Worm (Caenorhabditis elegans) whole organism, young adult: ENCODE results near the gene F58E1.13.

Source experiments
- B0261.1 ChIP-seq: sonication (generic microtip); optimal IDR thresholded peaks from 2 replicates; lab custom pipeline; 2016; ENCODE audit warnings: mild to moderate bottlenecking, missing genetic modification characterization, moderate library complexity, missing compliant biosample characterization
- B0336.3 ChIP-seq: fragments of 200-800 bp; sonication (Bioruptor generic); IDR thresholded peaks from 2 replicates; pipeline ENCODE4 v1.3.6; 2022; ENCODE audit warnings: missing genetic modification characterization, missing compliant biosample characterization
- F23B12.7 ChIP-seq: sonication (generic microtip); optimal IDR thresholded peaks from 2 replicates; lab custom pipeline; 2017; ENCODE audit warnings: missing genetic modification characterization, mild to moderate bottlenecking, missing compliant biosample characterization, antibody characterized with exemption, moderate library complexity; ENCODE audit not compliant: insufficient read depth
- F49E8.2 ChIP-seq: sonication (generic microtip); optimal IDR thresholded peaks from 3 replicates; lab custom pipeline; 2017; ENCODE audit warnings: missing genetic modification characterization, mild to moderate bottlenecking, missing compliant biosample characterization, antibody characterized with exemption, moderate library complexity; ENCODE audit not compliant: insufficient read depth
- T26A5.8 ChIP-seq: sonication (generic microtip); optimal IDR thresholded peaks from 2 replicates; lab custom pipeline; 2016; ENCODE audit warnings: missing genetic modification characterization, missing compliant biosample characterization
- Y53F4B.3 ChIP-seq: fragments of 200-800 bp; sonication (Bioruptor generic); IDR thresholded peaks from 2 replicates; pipeline ENCODE4 v1.3.6; 2022; ENCODE audit warnings: missing genetic modification reagents, missing genetic modification characterization, missing compliant biosample characterization
- aptf-2 ChIP-seq: fragments of 200-800 bp; sonication (Bioruptor generic); conservative IDR thresholded peaks from 2 replicates; pipeline ENCODE4 v1.3.6; 2022; ENCODE audit warnings: missing genetic modification reagents, missing genetic modification characterization, missing compliant biosample characterization
- aptf-3 ChIP-seq: fragments of 200-800 bp; sonication (Bioruptor generic); IDR thresholded peaks from 2 replicates; pipeline ENCODE4 v1.3.6; 2022; ENCODE audit warnings: missing genetic modification characterization, missing compliant biosample characterization
- athp-1 ChIP-seq: sonication (generic microtip); optimal IDR thresholded peaks from 2 replicates; lab custom pipeline; 2017; ENCODE audit warnings: mild to moderate bottlenecking, missing genetic modification characterization, missing compliant biosample characterization
- attf-3 ChIP-seq: fragments of 200-800 bp; sonication (Bioruptor generic); conservative IDR thresholded peaks from 2 replicates; pipeline ENCODE4 v1.3.6; 2022; ENCODE audit warnings: missing genetic modification reagents, missing genetic modification characterization, missing compliant biosample characterization
- attf-5 ChIP-seq: fragments of 200-800 bp; sonication (Bioruptor generic); optimal IDR thresholded peaks from 2 replicates; lab custom pipeline; 2018; ENCODE audit warnings: mild to moderate bottlenecking, missing genetic modification characterization, missing compliant biosample characterization
- bed-1 ChIP-seq: fragments of 200-800 bp; sonication (Bioruptor generic); IDR thresholded peaks from 2 replicates; pipeline ENCODE4 v1.3.6; 2022; ENCODE audit warnings: missing genetic modification reagents, missing genetic modification characterization, missing compliant biosample characterization
- bed-2 ChIP-seq: fragments of 200-800 bp; sonication (Bioruptor generic); IDR thresholded peaks from 2 replicates; pipeline ENCODE4 v1.3.6; 2022; ENCODE audit warnings: missing genetic modification reagents, missing genetic modification characterization, missing compliant biosample characterization
- cebp-2 ChIP-seq: fragments of 200-800 bp; sonication (Bioruptor generic); IDR thresholded peaks from 2 replicates; pipeline ENCODE4 v1.3.6; 2022; ENCODE audit warnings: missing genetic modification characterization, missing compliant biosample characterization
- ceh-100 ChIP-seq: fragments of 200-800 bp; sonication (Bioruptor generic); IDR thresholded peaks from 2 replicates; pipeline ENCODE4 v1.3.6; 2022; ENCODE audit warnings: missing genetic modification reagents, missing genetic modification characterization, missing compliant biosample characterization
- ceh-27 ChIP-seq: fragments of 200-800 bp; sonication (Bioruptor generic); optimal IDR thresholded peaks from 2 replicates; lab custom pipeline; 2018; ENCODE audit warnings: mild to moderate bottlenecking, missing genetic modification characterization, moderate library complexity, missing compliant biosample characterization
- ceh-91 ChIP-seq: fragments of 200-800 bp; sonication (Bioruptor generic); IDR thresholded peaks from 2 replicates; pipeline ENCODE4 v1.3.6; 2022; ENCODE audit warnings: missing genetic modification reagents, missing genetic modification characterization, missing compliant biosample characterization
- dox-1 ChIP-seq: fragments of 200-800 bp; sonication (Bioruptor generic); IDR thresholded peaks from 2 replicates; pipeline ENCODE4 v1.3.6; 2022; ENCODE audit warnings: missing genetic modification reagents, missing genetic modification characterization, missing compliant biosample characterization
- dpff-1 ChIP-seq: sonication (generic microtip); optimal IDR thresholded peaks from 2 replicates; lab custom pipeline; 2017; ENCODE audit warnings: mild to moderate bottlenecking, missing genetic modification characterization, missing compliant biosample characterization
- ekl-4 ChIP-seq: fragments of 200-800 bp; sonication (Bioruptor generic); IDR thresholded peaks from 2 replicates; pipeline ENCODE4 v1.3.6; 2022; ENCODE audit warnings: missing genetic modification reagents, missing genetic modification characterization, missing compliant biosample characterization
- gei-17 ChIP-seq: fragments of 200-800 bp; sonication (Bioruptor generic); optimal IDR thresholded peaks from 2 replicates; lab custom pipeline; 2018; ENCODE audit warnings: mild to moderate bottlenecking, missing genetic modification characterization, missing compliant biosample characterization
- him-1 ChIP-seq: sonication (generic microtip); optimal IDR thresholded peaks from 2 replicates; lab custom pipeline; 2016; ENCODE audit warnings: missing genotype, missing genetic modification reagents, missing genetic modification characterization, missing compliant biosample characterization
- hmg-1.2 ChIP-seq: fragments of 200-800 bp; sonication (Bioruptor generic); IDR thresholded peaks from 2 replicates; pipeline ENCODE4 v1.3.6; 2022; ENCODE audit warnings: missing genetic modification reagents, missing genetic modification characterization, missing compliant biosample characterization
- hrde-1 ChIP-seq: sonication (generic microtip); optimal IDR thresholded peaks from 2 replicates; lab custom pipeline; 2016; ENCODE audit warnings: missing genetic modification characterization, mild to moderate bottlenecking, missing compliant biosample characterization, moderate library complexity, missing genotype, missing genetic modification reagents, borderline replicate concordance
- hsf-1 ChIP-seq: fragments of 200-800 bp; sonication (Bioruptor generic); IDR thresholded peaks from 2 replicates; pipeline ENCODE4 v1.3.6; 2022; ENCODE audit warnings: missing genetic modification reagents, missing genetic modification characterization, missing compliant biosample characterization
- lin-40 ChIP-seq: sonication (generic microtip); optimal IDR thresholded peaks from 2 replicates; lab custom pipeline; 2016; ENCODE audit warnings: missing genetic modification characterization, mild to moderate bottlenecking, missing compliant biosample characterization, missing genotype, missing genetic modification reagents
- lin-54 ChIP-seq: fragments of 200-800 bp; sonication (Bioruptor generic); optimal IDR thresholded peaks from 2 replicates; lab custom pipeline; 2018; ENCODE audit warnings: mild to moderate bottlenecking, missing genetic modification characterization, missing compliant biosample characterization
- lsl-1 ChIP-seq: fragments of 200-800 bp; sonication (Bioruptor generic); optimal IDR thresholded peaks from 2 replicates; lab custom pipeline; 2018; ENCODE audit warnings: mild to moderate bottlenecking, missing genetic modification characterization, moderate library complexity, missing compliant biosample characterization
- lsy-27 ChIP-seq: sonication (generic microtip); optimal IDR thresholded peaks from 2 replicates; lab custom pipeline; 2017; ENCODE audit warnings: missing genetic modification characterization, mild to moderate bottlenecking, missing compliant biosample characterization, antibody characterized with exemption, missing genotype, borderline replicate concordance; ENCODE audit not compliant: insufficient read depth
- madf-3 ChIP-seq: fragments of 200-800 bp; sonication (Bioruptor generic); IDR thresholded peaks from 2 replicates; pipeline ENCODE4 v1.3.6; 2022; ENCODE audit warnings: missing genetic modification reagents, missing genetic modification characterization, missing compliant biosample characterization
- mcd-1 ChIP-seq: fragments of 200-800 bp; sonication (Bioruptor generic); IDR thresholded peaks from 2 replicates; pipeline ENCODE4 v1.3.6; 2022; ENCODE audit warnings: missing genetic modification reagents, missing genetic modification characterization, missing compliant biosample characterization
- mxl-1 ChIP-seq: sonication (generic microtip); optimal IDR thresholded peaks from 2 replicates; lab custom pipeline; 2016; ENCODE audit warnings: missing genetic modification characterization, missing compliant biosample characterization
- nfya-2 ChIP-seq: fragments of 200-800 bp; sonication (Bioruptor generic); IDR thresholded peaks from 2 replicates; pipeline ENCODE4 v1.3.6; 2022; ENCODE audit warnings: missing genetic modification reagents, missing genetic modification characterization, missing compliant biosample characterization
- nhr-179 ChIP-seq: sonication (generic microtip); optimal IDR thresholded peaks from 2 replicates; lab custom pipeline; 2016; ENCODE audit warnings: mild to moderate bottlenecking, missing genetic modification characterization, missing compliant biosample characterization
- nhr-80 ChIP-seq: sonication (generic microtip); optimal IDR thresholded peaks from 2 replicates; lab custom pipeline; 2016; ENCODE audit warnings: missing genetic modification characterization, missing compliant biosample characterization
- rcor-1 ChIP-seq: fragments of 200-800 bp; sonication (Bioruptor generic); IDR thresholded peaks from 2 replicates; pipeline ENCODE4 v1.3.6; 2022; ENCODE audit warnings: missing genetic modification reagents, missing genetic modification characterization, missing compliant biosample characterization
- sdz-38 ChIP-seq: sonication (generic microtip); optimal IDR thresholded peaks from 2 replicates; lab custom pipeline; 2016; ENCODE audit warnings: missing genotype, missing genetic modification characterization, missing compliant biosample characterization
- sea-2 ChIP-seq: fragments of 200-800 bp; sonication (Bioruptor generic); IDR thresholded peaks from 2 replicates; pipeline ENCODE4 v1.3.6; 2022; ENCODE audit warnings: missing genetic modification characterization, missing compliant biosample characterization
- tbp1 ChIP-seq: fragments of 200-800 bp; sonication (Bioruptor generic); optimal IDR thresholded peaks from 2 replicates; lab custom pipeline; 2018; ENCODE audit warnings: mild to moderate bottlenecking, missing genetic modification characterization, missing compliant biosample characterization
- tbx-9 ChIP-seq: sonication (generic microtip); optimal IDR thresholded peaks from 2 replicates; lab custom pipeline; 2016; ENCODE audit warnings: borderline replicate concordance, missing genetic modification characterization, inconsistent platforms, missing compliant biosample characterization
- tlf-1 ChIP-seq: fragments of 200-800 bp; sonication (Bioruptor generic); optimal IDR thresholded peaks from 2 replicates; lab custom pipeline; 2018; ENCODE audit warnings: mild to moderate bottlenecking, missing genetic modification characterization, missing compliant biosample characterization
- unc-130 ChIP-seq: sonication (generic microtip); optimal IDR thresholded peaks from 2 replicates; lab custom pipeline; 2016; ENCODE audit warnings: missing genetic modification reagents, missing genetic modification characterization, missing compliant biosample characterization
- unc-62 ChIP-seq: fragments of 150-350 bp; optimal IDR thresholded peaks from 2 replicates; lab custom pipeline; 2014; ENCODE audit warnings: missing biosample characterization, missing genetic modification reagents, missing genetic modification characterization
- ztf-28 ChIP-seq: fragments of 200-800 bp; sonication (Bioruptor generic); IDR thresholded peaks from 2 replicates; pipeline ENCODE4 v1.3.6; 2022; ENCODE audit warnings: missing genetic modification reagents, missing genetic modification characterization, missing compliant biosample characterization

F58E1.13 gene

ce11 chrII:1663516-1663915, 32.2 kb downstream of the F58E1.13 start, which contains the start of gene duxl-1 (continued):
- no peak for TF ChIP-seq bed-2 (GFP tag; lab: Robert Waterston, UW)
- no peak for TF ChIP-seq Y53F4B.3 (GFP tag; lab: Robert Waterston, UW)
- TF ChIP-seq madf-3: no peak
- no peak for TF ChIP-seq aptf-2 (GFP tag; lab: Robert Waterston, UW)
- no peak for TF ChIP-seq ekl-4 (GFP tag; lab: Robert Waterston, UW)
- no peak for TF ChIP-seq nhr-179
- no peak for TF ChIP-seq ceh-100
- no peak for TF ChIP-seq rcor-1
- TF ChIP-seq mxl-1 (tag; lab: Kevin White, UChicago): no peak
- no peak for TF ChIP-seq B0336.3 (GFP tag; lab: Robert Waterston, UW)
- TF ChIP-seq tlf-1 (GFP tag; lab: Kevin White, UChicago): no peak
- no peak for TF ChIP-seq athp-1 (tag; lab: Kevin White, UChicago)
- no peak for TF ChIP-seq hrde-1
- no peak for TF ChIP-seq F23B12.7
- peak; percentile 57 for TF ChIP-seq nhr-80 (tag; lab: Kevin White, UChicago)
- TF ChIP-seq tbx-9 (tag; lab: Kevin White, UChicago): no peak
- TF ChIP-seq T26A5.8 (tag; lab: Kevin White, UChicago): no peak
- no peak for TF ChIP-seq ceh-27 (GFP tag; lab: Kevin White, UChicago)
- TF ChIP-seq attf-3 (GFP tag; lab: Robert Waterston, UW): no peak
- no peak for TF ChIP-seq lin-54 (GFP tag; lab: Kevin White, UChicago)
- no peak for TF ChIP-seq F49E8.2
- TF ChIP-seq unc-130 (GFP tag; lab: Kevin White, UChicago): no peak
- no peak for TF ChIP-seq bed-1 (GFP tag; lab: Robert Waterston, UW)
- no peak for TF ChIP-seq nfya-2
- TF ChIP-seq unc-62 (GFP tag; lab: Kevin White, UChicago): no peak
- TF ChIP-seq B0261.1: no peak
- TF ChIP-seq sea-2 (GFP tag; lab: Robert Waterston, UW): no peak
- TF ChIP-seq ztf-28: no peak
- no peak for TF ChIP-seq ceh-91
- no peak for TF ChIP-seq lsl-1 (GFP tag; lab: Kevin White, UChicago)
- TF ChIP-seq dpff-1 (tag; lab: Kevin White, UChicago): no peak
- peak; percentile 53; the same call in 1 of the 2 replicates for TF ChIP-seq hmg-1.2
- no peak for TF ChIP-seq aptf-3 (GFP tag; lab: Robert Waterston, UW)
- TF ChIP-seq tbp1: peak; percentile 15
- peak; percentile 22; the same call in 1 of the 2 replicates for TF ChIP-seq dox-1 (GFP tag; lab: Robert Waterston, UW)
- TF ChIP-seq mcd-1 (GFP tag; lab: Robert Waterston, UW): no peak
- no peak for TF ChIP-seq lin-40 (tag; lab: Kevin White, UChicago)
- TF ChIP-seq cebp-2 (GFP tag; lab: Robert Waterston, UW): no peak
- TF ChIP-seq sdz-38: no peak
- TF ChIP-seq hsf-1 (GFP tag; lab: Robert Waterston, UW): no peak
- no peak for TF ChIP-seq him-1 (tag; lab: Kevin White, UChicago)
- no peak for TF ChIP-seq gei-17 (GFP tag; lab: Kevin White, UChicago)
- TF ChIP-seq attf-5: peak; percentile 61
- TF ChIP-seq lsy-27 (tag; lab: Kevin White, UChicago): no peak
